Fruit fly (Drosophila melanogaster): Measurements from ENCODE around the gene CG15252.

Gene CG15252

DNA sequence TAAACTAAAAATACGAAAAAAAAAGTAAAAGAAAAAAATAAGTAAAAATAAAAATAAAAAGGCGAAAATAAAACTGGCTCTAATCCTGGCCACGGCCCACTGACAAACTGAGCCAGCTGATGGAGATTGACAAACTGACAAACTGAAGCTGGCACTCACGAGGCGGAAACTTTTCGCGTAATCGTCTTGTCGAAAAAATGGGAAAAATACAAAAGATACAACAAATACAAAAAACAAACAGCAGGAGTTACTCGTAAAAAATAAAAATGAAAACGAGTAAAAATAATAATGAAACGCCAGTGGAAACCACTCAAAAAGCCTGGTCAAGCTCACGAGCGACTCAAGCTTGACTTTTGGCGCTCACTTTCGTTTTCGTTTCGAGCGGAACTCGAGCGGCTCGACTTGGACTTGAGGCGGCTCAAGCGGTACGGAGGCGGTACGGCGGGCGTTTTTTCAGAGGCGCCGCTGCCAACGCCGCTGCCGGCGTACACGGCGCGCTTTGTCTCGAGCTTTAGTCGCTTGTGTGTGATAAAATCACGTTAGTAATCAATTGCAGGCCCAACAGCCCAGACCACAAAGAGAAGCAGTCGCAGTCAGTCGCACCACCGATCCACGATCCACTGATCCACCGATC is 8.9 kb upstream of the CG15252 start, which contains the start of gene CG32694:
Gene CG32694, plus strand, starts transcription at position 537 of the 634 bp plus-strand sequence.
- no peak for TF ChIP-seq psq (optimal IDR thresholded peaks at IDR 0.05)
- no peak for TF ChIP-seq Myc (optimal IDR thresholded peaks at IDR 0.05)
- TF ChIP-seq insv (optimal IDR thresholded peaks at IDR 0.05) = no peak
- no peak for TF ChIP-seq Sin3A (optimal IDR thresholded peaks at IDR 0.05)
- TF ChIP-seq h (optimal IDR thresholded peaks at IDR 0.05) = no peak
- TF ChIP-seq ttk (optimal IDR thresholded peaks at IDR 0.05) = no peak

DNA sequence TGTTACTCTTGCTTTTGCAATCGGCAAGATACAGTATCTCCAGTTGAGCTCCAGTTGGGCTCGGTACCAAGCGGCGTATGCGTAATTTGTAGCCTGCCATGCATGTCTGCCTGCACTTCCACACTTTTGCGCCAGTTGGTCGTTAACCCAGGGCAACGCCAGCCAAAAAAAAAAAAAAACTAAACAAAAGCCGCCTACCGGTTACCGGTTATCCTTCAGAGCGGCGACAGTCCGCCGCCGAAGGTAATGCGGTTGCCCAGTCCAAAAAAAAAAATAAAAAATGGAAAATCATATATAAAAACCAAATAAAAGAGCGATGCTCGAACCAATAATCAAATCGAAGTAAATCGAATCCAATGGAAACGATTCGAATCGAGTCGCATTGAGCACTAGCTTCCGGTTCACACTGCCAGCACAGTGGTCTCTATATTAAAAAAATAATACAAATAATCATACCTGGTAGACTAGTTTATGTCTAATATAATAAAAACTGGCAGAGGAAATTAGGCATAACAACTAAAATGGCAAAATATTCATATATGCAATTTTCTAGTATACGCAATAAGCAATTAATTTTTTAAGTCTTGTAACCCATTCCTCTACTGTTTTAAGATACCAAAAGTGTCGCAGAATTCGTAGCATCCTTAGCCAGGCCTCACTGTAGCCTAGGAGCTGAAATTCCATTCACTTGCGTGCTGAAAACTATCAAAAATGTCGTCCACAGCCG is 7.2 kb upstream of the CG15252 start:
- TF ChIP-seq psq (optimal IDR thresholded peaks at IDR 0.05) (no peak), ttk (optimal IDR thresholded peaks at IDR 0.05) (no peak), insv (optimal IDR thresholded peaks at IDR 0.05) (no peak), Myc (optimal IDR thresholded peaks at IDR 0.05) (no peak), h (optimal IDR thresholded peaks at IDR 0.05) (no peak), Sin3A (optimal IDR thresholded peaks at IDR 0.05) (no peak)

DNA sequence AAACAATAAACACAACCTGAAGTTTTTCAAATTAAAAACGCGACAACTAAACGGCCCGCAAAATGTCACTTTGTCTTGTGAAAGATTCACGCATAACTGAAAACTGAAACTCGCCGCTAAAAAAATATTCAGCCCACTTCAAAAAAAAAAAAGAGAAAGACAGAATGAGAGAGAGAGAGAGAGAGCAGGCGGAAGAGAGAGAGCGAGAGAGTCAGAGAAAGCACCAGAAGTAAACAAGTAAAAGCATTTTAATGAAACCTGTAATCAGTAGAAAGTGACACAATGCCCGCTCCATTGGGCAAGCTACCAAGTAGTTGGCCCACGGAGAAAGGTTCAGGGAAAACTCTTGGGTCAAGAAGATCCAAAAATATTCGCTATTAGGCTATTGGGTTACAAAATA is 3.1 kb downstream of the CG15252 start, which contains the start of gene CG43386:
Gene CG43386, minus strand, starts transcription at position 101 of the 400 bp plus-strand sequence.
- TF ChIP-seq h (optimal IDR thresholded peaks at IDR 0.05) = no peak
- no peak for TF ChIP-seq Myc (optimal IDR thresholded peaks at IDR 0.05)
- no peak for TF ChIP-seq insv (optimal IDR thresholded peaks at IDR 0.05)
- TF ChIP-seq ttk (optimal IDR thresholded peaks at IDR 0.05) = no peak
- TF ChIP-seq Sin3A (optimal IDR thresholded peaks at IDR 0.05) = no peak
- no peak for TF ChIP-seq psq (optimal IDR thresholded peaks at IDR 0.05)

DNA sequence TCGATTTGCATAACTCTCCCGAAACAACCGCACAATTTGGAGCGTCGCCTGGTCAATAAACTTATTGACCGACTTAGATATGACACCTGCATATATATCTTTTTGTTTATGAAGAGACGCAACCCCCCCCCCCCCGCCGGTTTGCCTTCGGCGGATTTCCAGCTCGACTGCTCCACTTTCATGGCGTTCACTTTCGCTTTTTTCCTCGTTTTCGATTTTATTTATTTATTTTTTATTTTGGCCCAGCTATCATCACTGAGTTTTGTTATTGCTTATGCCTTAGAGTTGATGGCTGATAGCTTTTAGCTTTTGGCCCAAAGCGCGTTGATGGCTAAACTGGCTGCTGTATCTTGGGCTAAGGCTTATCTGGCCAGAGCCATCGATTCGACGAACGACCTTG is 4.4 kb downstream of the CG15252 start:
- TF ChIP-seq Sin3A (optimal IDR thresholded peaks at IDR 0.05) = no peak
- no peak for TF ChIP-seq insv (optimal IDR thresholded peaks at IDR 0.05)
- TF ChIP-seq ttk (optimal IDR thresholded peaks at IDR 0.05) = no peak
- no peak for TF ChIP-seq Myc (optimal IDR thresholded peaks at IDR 0.05)
- TF ChIP-seq h (optimal IDR thresholded peaks at IDR 0.05) = no peak
- no peak for TF ChIP-seq psq (optimal IDR thresholded peaks at IDR 0.05)

DNA sequence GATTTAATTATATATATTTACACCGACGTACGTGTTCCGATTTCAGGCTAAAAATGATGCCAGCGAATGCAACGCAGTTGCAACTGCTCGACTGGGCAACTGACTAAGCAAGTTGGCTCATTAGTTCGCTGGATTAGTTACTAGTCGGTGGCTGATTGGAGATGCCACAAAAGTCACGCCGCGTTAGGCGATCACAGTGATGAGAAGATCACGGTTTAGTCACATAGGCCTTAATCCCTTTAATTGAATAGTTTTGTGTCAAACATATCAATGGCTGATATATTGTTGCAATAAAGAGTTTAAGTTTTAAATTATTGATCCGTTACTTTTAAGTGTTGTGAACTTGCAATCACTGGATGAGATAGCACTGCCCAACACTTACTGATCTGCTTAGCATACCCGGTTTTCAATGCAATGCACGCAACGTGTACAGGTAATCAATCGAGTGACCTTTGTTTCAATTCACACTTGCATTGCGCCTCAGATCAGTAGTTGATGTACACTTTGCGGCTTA is 15.5 kb downstream of the CG15252 start, which contains the start of the genes CG1791 and CG1889:
Gene CG1791, minus strand, starts transcription at position 101 of the 514 bp plus-strand sequence.
Gene CG1889, plus strand, starts transcription at position 464 of the 514 bp plus-strand sequence.
- TF ChIP-seq h (optimal IDR thresholded peaks at IDR 0.05) (no peak), insv (optimal IDR thresholded peaks at IDR 0.05) (no peak), psq (optimal IDR thresholded peaks at IDR 0.05) (no peak), ttk (optimal IDR thresholded peaks at IDR 0.05) (no peak), Sin3A (optimal IDR thresholded peaks at IDR 0.05) (no peak), Myc (optimal IDR thresholded peaks at IDR 0.05) (no peak)

DNA sequence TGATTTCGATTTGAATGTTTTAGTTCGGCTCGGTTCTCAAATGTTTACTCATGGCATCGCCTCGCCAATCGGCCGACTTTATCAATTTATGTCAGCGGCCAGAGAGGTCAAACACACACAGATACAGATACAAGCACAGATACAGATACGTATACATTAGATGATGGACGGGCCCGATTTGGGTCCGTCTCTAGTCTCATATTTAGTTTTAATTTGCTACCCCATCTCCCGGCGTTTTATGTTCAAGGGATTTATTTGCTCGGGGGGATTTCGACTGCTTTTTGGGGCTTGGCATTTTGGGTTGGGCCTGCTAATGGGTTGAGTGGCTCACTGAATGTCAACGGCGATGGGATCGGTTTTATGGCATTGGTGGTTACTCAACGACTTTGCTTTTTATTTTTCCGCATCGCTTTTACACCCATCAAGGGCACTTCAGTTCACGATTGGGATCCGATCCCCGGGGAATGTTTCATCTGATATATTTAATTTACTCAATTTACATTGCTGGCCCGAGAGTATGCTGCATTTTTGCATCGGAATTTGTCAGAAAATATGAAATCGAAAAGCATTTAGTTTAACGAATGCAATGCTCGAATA is 48.0 kb downstream of the CG15252 start:
- no peak for TF ChIP-seq Myc (optimal IDR thresholded peaks at IDR 0.05)
- no peak for TF ChIP-seq insv (optimal IDR thresholded peaks at IDR 0.05)
- no peak for TF ChIP-seq Sin3A (optimal IDR thresholded peaks at IDR 0.05)
- no peak for TF ChIP-seq ttk (optimal IDR thresholded peaks at IDR 0.05)
- TF ChIP-seq h (optimal IDR thresholded peaks at IDR 0.05) = no peak
- TF ChIP-seq psq (optimal IDR thresholded peaks at IDR 0.05) = no peak

DNA sequence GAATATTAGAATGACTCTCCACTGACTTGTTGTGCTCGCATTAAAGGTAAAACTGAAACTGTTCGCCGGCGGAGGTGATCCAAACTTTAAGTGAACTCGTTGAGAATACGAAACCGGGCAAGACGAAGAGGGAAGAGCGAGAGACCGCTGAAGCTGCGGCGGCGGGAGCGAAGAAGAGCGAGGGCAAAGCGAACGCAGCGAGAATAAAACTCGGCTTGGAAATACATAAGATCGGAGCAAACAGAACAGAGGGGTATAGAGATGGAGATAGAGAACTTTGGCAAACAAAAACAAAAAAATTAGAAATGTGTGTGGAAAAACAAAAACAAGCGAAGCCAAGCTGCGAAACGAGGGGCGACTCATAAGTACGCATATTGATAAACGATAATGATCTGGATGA is 49.5 kb downstream of the CG15252 start, which contains the start of gene Idgf4:
Gene Idgf4, minus strand, starts transcription at position 67 of the 400 bp plus-strand sequence.
- TF ChIP-seq ttk (optimal IDR thresholded peaks at IDR 0.05) (no peak), Myc (optimal IDR thresholded peaks at IDR 0.05) (no peak), insv (optimal IDR thresholded peaks at IDR 0.05) (no peak), psq (optimal IDR thresholded peaks at IDR 0.05) (no peak), Sin3A (optimal IDR thresholded peaks at IDR 0.05) (no peak), h (optimal IDR thresholded peaks at IDR 0.05) (no peak)
